Fruit fly (Drosophila melanogaster): Measurements from ENCODE around the gene CG17283.
A peak's percentile ranks its signal among the peaks of the same experiment; 100 is the strongest.

CG17283 gene

DNA sequence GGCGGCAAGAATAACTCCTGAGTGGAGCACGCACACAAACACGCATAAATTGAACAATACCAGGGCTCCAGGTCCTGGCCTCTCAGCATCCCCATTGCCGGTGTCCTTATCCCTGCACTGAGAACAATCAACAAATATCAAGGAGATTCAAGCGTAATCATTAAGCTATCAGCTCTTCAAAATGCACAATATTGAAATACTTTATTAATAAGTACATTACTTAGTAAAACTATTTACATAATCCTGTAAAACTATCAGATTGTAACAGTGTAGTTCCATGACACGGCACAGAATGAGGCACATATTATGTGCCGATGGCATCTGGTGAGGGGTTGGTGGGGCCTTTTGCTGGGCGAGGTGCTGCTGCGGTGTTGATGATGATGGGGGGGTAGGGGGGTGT lies 36.6 kb upstream of the CG17283 start (continued):
- peak; percentile 38 for TF ChIP-seq CG32006 (GFP tag; optimal IDR thresholded peaks at IDR 0.05)
- no peak for TF ChIP-seq Met (GFP tag; optimal IDR thresholded peaks at IDR 0.05)

- peak; percentile 9 for TF ChIP-seq Blimp-1 (GFP tag; optimal IDR thresholded peaks at IDR 0.05)
- no peak for TF ChIP-seq pdm3 (GFP tag; optimal IDR thresholded peaks at IDR 0.05)
Observed at dm6 chr3R:17377503-17377902, 30.2 kb upstream of the CG17283 start.

DNA sequence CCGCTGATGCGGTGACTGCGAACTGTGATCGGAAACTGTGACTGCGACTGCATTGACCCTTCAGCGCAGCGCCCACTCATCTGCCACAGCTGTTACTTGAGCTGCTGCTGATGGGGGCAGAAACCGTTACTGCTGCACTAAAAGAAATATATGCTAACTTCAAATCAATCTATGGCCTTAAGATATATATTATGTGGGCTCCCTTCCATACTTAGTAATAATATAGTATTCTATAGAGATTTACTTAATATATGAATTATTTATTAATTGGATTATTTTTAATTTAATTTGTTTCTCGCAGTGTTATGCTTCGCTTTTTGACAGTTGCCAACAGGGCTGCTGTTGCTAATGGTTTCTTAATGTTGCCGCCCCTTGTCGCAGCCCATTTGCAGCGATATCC lies 28.6 kb upstream of the CG17283 start:
- TF ChIP-seq pdm3 (GFP tag; optimal IDR thresholded peaks at IDR 0.05) (no peak), CG10669 (GFP tag; optimal IDR thresholded peaks at IDR 0.05) (no peak), svp (GFP tag) (peak; percentile 58), eg (GFP tag; IDR thresholded peaks at IDR 0.05) (0 out of 3 replicates have a peak, but pooled peaks have one; percentile 22)

- TF ChIP-seq CG6163 (GFP tag; IDR thresholded peaks at IDR 0.05) = 0 out of 3 replicates have a peak, but pooled peaks have one; percentile 24
- TF ChIP-seq Eip78C (GFP tag) = peak; percentile 59
- peak; percentile 4 for TF ChIP-seq Sox102F (GFP tag; optimal IDR thresholded peaks at IDR 0.05)
- no peak for TF ChIP-seq CG11902 (GFP tag; optimal IDR thresholded peaks at IDR 0.05)
Observed at dm6 chr3R:17379742-17380141, 27.9 kb upstream of the CG17283 start, which contains the start of gene lute. Gene lute (plus strand): TSS chr3R:17379944.

DNA sequence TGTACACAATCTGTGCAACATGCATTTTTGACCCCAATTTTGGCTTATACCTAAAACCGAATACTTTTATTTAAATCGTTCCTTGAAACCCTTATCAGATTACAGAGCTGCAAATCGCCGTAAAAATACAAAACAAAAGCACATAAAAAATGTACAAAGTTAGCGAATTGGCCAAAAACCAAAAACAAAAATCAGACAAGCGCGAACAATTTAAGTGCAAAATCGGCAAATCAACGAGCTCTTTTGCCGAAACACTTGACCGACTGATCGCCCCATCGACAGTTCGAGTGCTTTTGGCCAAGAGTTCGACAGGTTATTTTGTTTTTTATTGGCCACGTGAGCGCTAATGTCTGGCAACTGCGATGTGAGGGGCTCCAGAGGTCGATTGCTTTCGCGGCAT lies 25.8 kb upstream of the CG17283 start:
- TF ChIP-seq Sox15 (GFP tag; optimal IDR thresholded peaks at IDR 0.05) (no peak), CG6792 (GFP tag; optimal IDR thresholded peaks at IDR 0.05) (no peak), pdm3 (GFP tag; optimal IDR thresholded peaks at IDR 0.05) (no peak), salr (GFP tag; optimal IDR thresholded peaks at IDR 0.05) (no peak), net (GFP tag; optimal IDR thresholded peaks at IDR 0.05) (no peak)

DNA sequence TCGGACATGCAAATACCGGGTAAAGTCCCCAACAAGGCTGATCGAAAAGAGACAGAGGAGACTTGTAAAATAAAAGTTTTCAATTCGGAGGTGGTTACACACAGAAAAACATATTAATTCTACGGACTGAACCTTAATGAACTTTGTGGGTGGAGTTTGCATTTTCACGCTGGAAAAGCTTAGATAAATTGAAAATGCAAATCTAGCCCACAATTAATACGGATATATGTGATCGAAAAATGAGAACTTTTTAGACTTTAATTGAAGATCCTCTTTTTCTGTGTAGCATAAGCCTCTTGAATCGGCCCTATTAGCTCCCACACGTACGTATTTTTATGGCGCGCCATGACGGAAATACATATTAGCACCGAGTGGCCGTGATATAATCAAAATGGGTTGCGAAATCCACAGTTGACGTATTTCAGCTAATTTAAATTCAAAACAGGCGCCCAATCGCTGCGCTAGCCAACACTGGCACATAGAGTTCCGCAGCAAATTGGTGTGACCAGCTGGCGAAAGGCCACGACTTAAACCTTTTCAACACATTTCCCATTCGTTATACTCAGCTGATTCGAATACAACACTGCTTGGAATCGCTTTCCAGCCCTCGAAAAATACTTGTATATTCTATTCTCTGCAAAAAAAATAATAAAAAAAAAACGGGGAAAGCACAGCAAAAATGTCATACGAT lies 22.2 kb upstream of the CG17283 start:
- TF ChIP-seq CG8632 (GFP tag; optimal IDR thresholded peaks at IDR 0.05) (no peak), CG16779 (tag; optimal IDR thresholded peaks at IDR 0.05) (no peak), Ets96B (tag; optimal IDR thresholded peaks at IDR 0.05) (peak; percentile 42), spab (GFP tag; optimal IDR thresholded peaks at IDR 0.05) (no peak), svp (GFP tag) (peak; percentile 79), CG32006 (GFP tag; optimal IDR thresholded peaks at IDR 0.05) (no peak), Hr4 (GFP tag; optimal IDR thresholded peaks at IDR 0.05) (no peak), Blimp-1 (GFP tag; optimal IDR thresholded peaks at IDR 0.05) (peak; percentile 36), esn (GFP tag; optimal IDR thresholded peaks at IDR 0.05) (peak; percentile 76), Hr39 (GFP tag; optimal IDR thresholded peaks at IDR 0.05) (peak; percentile 43), CG6854 (GFP tag; optimal IDR thresholded peaks at IDR 0.05) (no peak), CG31627 (GFP tag; optimal IDR thresholded peaks at IDR 0.05) (peak; percentile 59), Gug (GFP tag; IDR thresholded peaks at IDR 0.05) (0 out of 2 replicates have a peak, but pooled peaks have one; percentile 18), fd59A (GFP tag; optimal IDR thresholded peaks at IDR 0.05) (no peak), Eip78C (GFP tag) (peak; percentile 74), fkh (GFP tag; optimal IDR thresholded peaks at IDR 0.05) (peak; percentile 42), CG8319 (GFP tag; optimal IDR thresholded peaks at IDR 0.05) (no peak), Sox15 (GFP tag; optimal IDR thresholded peaks at IDR 0.05) (no peak), salr (GFP tag; optimal IDR thresholded peaks at IDR 0.05) (peak in 1 of 2 experiments; percentile 24), OdsH (GFP tag; optimal IDR thresholded peaks at IDR 0.05) (peak; percentile 2), net (GFP tag; optimal IDR thresholded peaks at IDR 0.05) (peak; percentile 62), ss (GFP tag; optimal IDR thresholded peaks at IDR 0.05) (peak in 1 of 2 experiments; percentile 44), CG6808 (GFP tag; optimal IDR thresholded peaks at IDR 0.05) (peak; percentile 19), topi (GFP tag; optimal IDR thresholded peaks at IDR 0.05) (peak; percentile 51), Ets21C (GFP tag; optimal IDR thresholded peaks at IDR 0.05) (no peak), CG4318 (GFP tag; optimal IDR thresholded peaks at IDR 0.05) (no peak), CG10669 (GFP tag; optimal IDR thresholded peaks at IDR 0.05) (peak; percentile 21), Hr38 (GFP tag; optimal IDR thresholded peaks at IDR 0.05) (no peak), CG11762 (GFP tag; optimal IDR thresholded peaks at IDR 0.05; ENCODE audit: insufficient read depth) (no peak), CG15336 (GFP tag; IDR thresholded peaks at IDR 0.05) (peak; percentile 8; the same call in 1 of the 2 replicates), CG3032 (tag; optimal IDR thresholded peaks at IDR 0.05) (peak; percentile 50), Met (GFP tag; optimal IDR thresholded peaks at IDR 0.05) (peak; percentile 37), Eip75B (GFP tag; optimal IDR thresholded peaks at IDR 0.05) (peak; percentile 33)

Measured in whole organism, prepupa.